Worm (Caenorhabditis elegans) whole organism, early embryonic: ENCODE results near the gene F55E10.4.
"Not testable (repeated sequence)": the region's sequence is repeated elsewhere in the genome, so short reads cannot be mapped to it uniquely, and the experiment has no call there.

Experiments used
- B0310.2 ChIP-seq: sonication (generic microtip); optimal IDR thresholded peaks from 2 replicates; lab custom pipeline; 2016; ENCODE audit warnings: mild to moderate bottlenecking, missing genetic modification characterization, missing compliant biosample characterization
- F13C5.2 ChIP-seq: sonication (generic microtip); optimal IDR thresholded peaks from 2 replicates; lab custom pipeline; 2017; ENCODE audit warnings: mild to moderate bottlenecking, missing genetic modification characterization, inconsistent platforms, missing compliant biosample characterization
- aly-1 ChIP-seq: sonication (generic microtip); optimal IDR thresholded peaks from 2 replicates; lab custom pipeline; 2016; ENCODE audit warnings: missing genetic modification characterization, missing compliant biosample characterization
- ama-1 ChIP-seq: fragments of 150-350 bp; optimal IDR thresholded peaks from 2 replicates; lab custom pipeline; 2014
- ceh-13 ChIP-seq: fragments of 200-800 bp; sonication (Bioruptor generic); optimal IDR thresholded peaks from 2 replicates; lab custom pipeline; 2018; ENCODE audit warnings: mild to moderate bottlenecking, missing genetic modification characterization, missing compliant biosample characterization
- ceh-36 ChIP-seq: sonication (generic microtip); optimal IDR thresholded peaks from 2 replicates; lab custom pipeline; 2016; ENCODE audit warnings: missing genetic modification characterization, inconsistent platforms, missing compliant biosample characterization
- ets-7 ChIP-seq: sonication (generic microtip); optimal IDR thresholded peaks from 2 replicates; lab custom pipeline; 2016; ENCODE audit warnings: missing genotype, missing genetic modification characterization, missing compliant biosample characterization
- flt-1 ChIP-seq: fragments of 200-800 bp; sonication (Bioruptor generic); IDR thresholded peaks from 2 replicates; pipeline ENCODE4 v1.3.6; 2022; ENCODE audit warnings: missing genetic modification characterization, missing compliant biosample characterization
- hmbx-1 ChIP-seq: sonication (generic microtip); optimal IDR thresholded peaks from 2 replicates; lab custom pipeline; 2016; ENCODE audit warnings: mild to moderate bottlenecking, missing genetic modification characterization, missing compliant biosample characterization
- hmg-4 ChIP-seq: fragments of 200-800 bp; sonication (Bioruptor generic); optimal IDR thresholded peaks from 2 replicates; lab custom pipeline; 2018; ENCODE audit warnings: mild to moderate bottlenecking, missing genetic modification characterization, missing compliant biosample characterization
- hnd-1 ChIP-seq: sonication (generic microtip); optimal IDR thresholded peaks from 2 replicates; lab custom pipeline; 2016; ENCODE audit warnings: missing genetic modification characterization, missing compliant biosample characterization
- pes-1 ChIP-seq: fragments of 200-800 bp; sonication (Bioruptor generic); IDR thresholded peaks from 2 replicates; pipeline ENCODE4 v1.3.6; 2022; ENCODE audit warnings: missing genetic modification reagents, missing genetic modification characterization, missing compliant biosample characterization
- scrt-1 ChIP-seq: fragments of 200-800 bp; sonication (Bioruptor generic); IDR thresholded peaks from 2 replicates; pipeline ENCODE4 v1.3.6; 2022; ENCODE audit warnings: missing genetic modification characterization, missing compliant biosample characterization
- sea-1 ChIP-seq: fragments of 200-800 bp; sonication (Bioruptor generic); conservative IDR thresholded peaks from 2 replicates; pipeline ENCODE4 v1.3.6; 2022; ENCODE audit warnings: missing genetic modification characterization, missing compliant biosample characterization
- tbx-11 ChIP-seq: fragments of 200-800 bp; sonication (Bioruptor generic); IDR thresholded peaks from 2 replicates; pipeline ENCODE4 v1.3.6; 2022; ENCODE audit warnings: missing genetic modification characterization, missing compliant biosample characterization
- tbx-37 ChIP-seq: fragments of 200-800 bp; sonication (Bioruptor generic); conservative IDR thresholded peaks from 2 replicates; pipeline ENCODE4 v1.3.6; 2022; ENCODE audit warnings: missing genetic modification reagents, missing genetic modification characterization, missing compliant biosample characterization
- tra-4 ChIP-seq: sonication (generic microtip); optimal IDR thresholded peaks from 2 replicates; lab custom pipeline; 2017; ENCODE audit warnings: missing genetic modification characterization, missing compliant biosample characterization

The F55E10.4 gene

DNA sequence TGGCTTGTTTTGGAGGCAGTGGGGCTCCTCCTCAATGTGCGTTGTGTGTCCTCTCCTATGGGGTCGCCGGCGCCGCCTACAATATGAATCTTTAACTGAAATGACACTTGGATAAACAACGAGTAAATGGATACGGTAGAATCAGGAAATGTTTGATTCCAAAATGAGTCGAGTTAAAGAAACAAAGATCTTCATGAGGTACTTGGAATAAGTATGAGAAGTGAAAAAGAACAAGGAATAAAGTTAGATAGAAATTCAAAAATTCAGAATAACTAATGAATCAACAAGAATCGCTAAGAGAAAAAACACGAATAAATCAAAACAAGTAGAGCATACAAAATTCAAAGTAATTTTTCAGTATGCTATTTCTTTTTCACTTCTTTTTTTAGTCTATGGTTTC is 23.3 kb upstream of the F55E10.4 start, which contains the start of gene npr-28:
TSS of gene npr-28 (minus strand) at position 101 of the 400 bp plus-strand sequence.
- no peak for TF ChIP-seq flt-1 (GFP tag; lab: Robert Waterston, UW)
- no peak for TF ChIP-seq B0310.2 (tag; lab: Kevin White, UChicago)
- TF ChIP-seq ceh-36 (tag; lab: Kevin White, UChicago): no peak

DNA sequence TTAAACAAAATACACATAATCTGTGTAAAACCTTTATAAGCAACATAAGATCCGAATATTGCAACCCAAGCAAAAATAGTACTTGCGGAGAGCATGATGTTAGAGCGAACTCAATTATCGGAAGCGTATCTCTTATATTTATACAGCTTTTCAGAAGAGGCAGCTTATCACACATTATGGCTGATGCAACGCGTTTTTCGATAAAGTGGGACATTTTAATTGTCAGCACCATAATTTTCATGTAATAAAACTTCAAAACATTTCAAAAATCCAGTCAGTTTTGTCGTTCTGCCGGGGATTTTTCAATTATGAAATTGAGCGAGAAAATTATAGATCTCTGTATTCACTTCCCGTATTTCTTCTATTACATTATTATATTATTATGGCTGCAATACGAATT is 18.5 kb upstream of the F55E10.4 start, which contains the start of gene drd-5:
TSS of gene drd-5 (minus strand) at position 101 of the 400 bp plus-strand sequence.
- TF ChIP-seq scrt-1 (GFP tag; lab: Robert Waterston, UW): no peak
- TF ChIP-seq hnd-1: no peak
- no peak for TF ChIP-seq ceh-13
- TF ChIP-seq tra-4 (tag; lab: Kevin White, UChicago): no peak
- TF ChIP-seq pes-1: no peak
- TF ChIP-seq tbx-37 (GFP tag; lab: Robert Waterston, UW): no peak
- no peak for TF ChIP-seq F13C5.2 (tag; lab: Kevin White, UChicago)
- TF ChIP-seq hmg-4: no peak
- no peak for TF ChIP-seq sea-1 (GFP tag; lab: Robert Waterston, UW)
- no peak for TF ChIP-seq tbx-11

- TF ChIP-seq pes-1: no peak
- no peak for TF ChIP-seq B0310.2 (tag; lab: Kevin White, UChicago)
- TF ChIP-seq sea-1 (GFP tag; lab: Robert Waterston, UW): no peak
- TF ChIP-seq F13C5.2 (tag; lab: Kevin White, UChicago): no peak
- TF ChIP-seq ets-7: no peak
Observed at ce11 chrX:8341675-8342074, 14.0 kb upstream of the F55E10.4 start, which contains the start of gene F55E10.1. TSS of gene F55E10.1 (plus strand) at chrX:8341975.

- TF ChIP-seq ets-7: no peak
- TF ChIP-seq aly-1: no peak
- TF ChIP-seq hmg-4: no peak
Observed at ce11 chrX:8340393-8340792, 12.7 kb upstream of the F55E10.4 start, which contains the start of gene F55E10.2. TSS of gene F55E10.2 (plus strand) at chrX:8340693.

ce11 chrX:8326394-8326793 is 1.3 kb downstream of the F55E10.4 start, which contains the start of gene R09F10.8:
TSS of gene R09F10.8 (minus strand) at chrX:8326451.
- no peak for TF ChIP-seq tbx-11
- no peak for TF ChIP-seq pes-1
- no peak for TF ChIP-seq ceh-36 (tag; lab: Kevin White, UChicago)
- no peak for TF ChIP-seq hmbx-1 (tag; lab: Kevin White, UChicago)
- TF ChIP-seq ets-7: no peak
- TF ChIP-seq tra-4 (tag; lab: Kevin White, UChicago): no peak
- TF ChIP-seq hmg-4: no peak
- TF ChIP-seq hnd-1: no peak
- no peak for TF ChIP-seq flt-1 (GFP tag; lab: Robert Waterston, UW)
- TF ChIP-seq B0310.2 (tag; lab: Kevin White, UChicago): no peak
- TF ChIP-seq ceh-13: no peak
- TF ChIP-seq F13C5.2 (tag; lab: Kevin White, UChicago): no peak
- no peak for TF ChIP-seq ama-1 (lab: Kevin White, UChicago)
- TF ChIP-seq aly-1: no peak
- no peak for TF ChIP-seq tbx-37 (GFP tag; lab: Robert Waterston, UW)
- no peak for TF ChIP-seq sea-1 (GFP tag; lab: Robert Waterston, UW)
- no peak for TF ChIP-seq scrt-1 (GFP tag; lab: Robert Waterston, UW)

DNA sequence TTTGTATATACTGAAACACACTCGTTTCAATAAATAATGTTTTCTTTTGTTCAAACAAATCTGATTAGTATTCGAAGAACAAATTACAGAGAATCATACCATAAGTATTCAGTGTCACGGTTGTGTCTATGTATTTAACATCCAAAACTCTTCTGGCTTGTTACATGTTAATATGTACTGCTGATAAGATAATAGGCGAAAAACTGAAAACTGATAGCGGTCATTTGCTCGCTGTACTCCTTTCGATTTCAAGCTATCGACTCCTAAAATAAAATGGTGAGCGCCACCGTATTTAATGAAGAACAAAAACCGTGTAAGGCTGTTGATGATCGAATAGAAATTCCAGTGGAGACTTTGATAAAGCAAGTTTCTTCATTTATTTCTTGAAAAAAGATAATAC is 4.3 kb downstream of the F55E10.4 start, which contains the start of gene R09F10.1:
TSS of gene R09F10.1 (plus strand) at position 222 of the 400 bp plus-strand sequence.
- TF ChIP-seq flt-1 (GFP tag; lab: Robert Waterston, UW) (no peak), hmbx-1 (tag; lab: Kevin White, UChicago) (no peak), sea-1 (GFP tag; lab: Robert Waterston, UW) (no peak), tbx-37 (GFP tag; lab: Robert Waterston, UW) (no peak), B0310.2 (tag; lab: Kevin White, UChicago) (no peak), F13C5.2 (tag; lab: Kevin White, UChicago) (no peak), ama-1 (lab: Kevin White, UChicago) (no peak), ceh-13 (no peak), ets-7 (no peak), ceh-36 (tag; lab: Kevin White, UChicago) (no peak), scrt-1 (GFP tag; lab: Robert Waterston, UW) (no peak), hnd-1 (no peak), tra-4 (tag; lab: Kevin White, UChicago) (no peak)

DNA sequence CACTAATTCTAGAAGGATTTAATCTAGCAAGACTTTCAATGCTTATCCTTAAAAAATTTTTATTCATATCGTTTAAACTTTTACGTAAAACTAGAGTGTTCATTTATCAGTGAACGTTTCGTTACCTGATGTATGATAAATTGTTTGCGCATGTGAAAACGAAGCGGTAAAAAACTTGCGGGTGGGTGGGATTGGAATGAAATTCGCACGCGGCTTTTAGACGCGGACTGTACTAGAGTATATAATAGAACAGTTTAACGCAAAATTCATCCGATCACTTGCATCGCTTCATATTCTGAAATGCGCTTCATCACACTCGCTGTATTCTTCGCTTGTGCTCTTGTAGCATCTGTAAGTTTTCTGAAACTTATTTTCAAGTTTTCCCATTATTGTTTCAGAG is 5.9 kb downstream of the F55E10.4 start, which contains the start of gene abu-9:
TSS of gene abu-9 (plus strand) at position 301 of the 400 bp plus-strand sequence.
- TF ChIP-seq ets-7; hmbx-1 (tag; lab: Kevin White, UChicago); flt-1 (GFP tag; lab: Robert Waterston, UW): not testable (repeated sequence)

DNA sequence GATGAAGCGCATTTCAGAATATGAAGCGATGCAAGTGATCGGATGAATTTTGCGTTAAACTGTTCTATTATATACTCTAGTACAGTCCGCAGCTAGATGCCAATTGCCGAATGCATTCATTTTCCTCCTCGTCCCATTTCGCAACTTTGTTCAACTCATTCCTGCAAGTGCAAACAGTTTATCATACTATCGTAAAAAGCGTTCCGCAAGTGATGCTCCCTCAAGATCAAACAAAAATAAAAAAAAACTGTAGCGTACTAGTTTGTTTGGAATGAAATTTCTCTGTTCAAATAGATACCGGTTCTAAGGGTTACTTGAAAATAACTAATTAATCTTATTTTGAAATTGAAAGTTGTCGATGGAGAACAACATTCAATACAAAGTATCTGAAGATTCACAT is 6.8 kb downstream of the F55E10.4 start, which contains the start of gene pqn-57:
TSS of gene pqn-57 (minus strand) at position 101 of the 400 bp plus-strand sequence.
- TF ChIP-seq aly-1: no peak

DNA sequence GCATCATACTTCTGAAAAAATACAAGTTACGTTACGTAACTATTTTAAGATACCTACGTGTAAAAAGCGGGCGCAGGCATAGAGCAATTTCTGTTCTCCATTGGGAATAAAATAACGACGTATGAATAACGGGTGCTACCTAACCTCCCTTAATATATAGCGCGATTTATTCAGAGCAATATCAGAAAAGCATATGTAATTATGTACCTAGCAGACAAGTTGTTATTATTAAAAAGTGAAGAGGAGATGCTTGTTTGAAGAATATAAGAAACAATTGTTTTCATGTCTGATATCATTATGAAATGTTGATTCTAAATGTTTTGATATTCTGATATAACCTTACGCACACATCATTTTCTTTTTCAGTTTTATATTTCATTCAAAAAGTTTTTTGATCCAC is 8.8 kb downstream of the F55E10.4 start, which contains the start of gene srh-11:
TSS of gene srh-11 (minus strand) at position 101 of the 400 bp plus-strand sequence.
- no peak for TF ChIP-seq ets-7
- no peak for TF ChIP-seq tra-4 (tag; lab: Kevin White, UChicago)
- no peak for TF ChIP-seq B0310.2 (tag; lab: Kevin White, UChicago)
- TF ChIP-seq scrt-1 (GFP tag; lab: Robert Waterston, UW): no peak
